Worm (Caenorhabditis elegans): ENCODE results near the gene Y75B8A.63.

DNA sequence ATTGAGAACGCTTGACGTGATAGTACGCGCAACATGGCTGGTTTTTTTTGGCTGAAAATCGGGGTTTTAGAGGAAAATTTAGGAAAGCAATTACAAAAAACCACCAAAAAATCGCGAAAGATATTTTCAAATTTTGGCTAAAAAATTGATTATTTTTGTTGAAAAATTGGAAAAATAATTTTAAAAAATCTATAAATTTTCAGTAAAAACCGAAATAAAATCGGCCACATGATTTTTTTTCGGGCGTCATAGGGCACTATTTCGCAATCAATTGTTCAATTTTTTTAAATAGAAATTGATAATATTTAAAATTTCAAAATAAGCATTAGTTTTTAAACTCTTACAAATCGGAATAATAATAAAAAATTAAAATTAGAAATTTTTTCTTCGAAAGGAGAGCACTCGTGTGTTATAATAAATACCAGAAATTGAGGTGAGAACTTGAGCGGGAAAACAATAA, 46.1 kb downstream of the Y75B8A.63 start, which contains the start of gene glrx-5:
- TF ChIP-seq hlh-30 (tag; optimal IDR thresholded peaks at IDR 0.05; ENCODE audit: insufficient read depth) (no peak), dve-1 (tag; optimal IDR thresholded peaks at IDR 0.05) (no peak), ceh-19 (GFP tag; optimal IDR thresholded peaks at IDR 0.05) (no peak), unc-55 (GFP tag; optimal IDR thresholded peaks at IDR 0.05) (no peak), ama-1 (optimal IDR thresholded peaks at IDR 0.05) (no peak), pqm-1 (tag; optimal IDR thresholded peaks at IDR 0.05) (no peak), C08G9.2 (tag; optimal IDR thresholded peaks at IDR 0.05) (no peak), hlh-13 (GFP tag; optimal IDR thresholded peaks at IDR 0.05) (no peak), nhr-232 (tag; optimal IDR thresholded peaks at IDR 0.05) (no peak), ets-4 (tag; optimal IDR thresholded peaks at IDR 0.05) (no peak), npax-4 (tag; optimal IDR thresholded peaks at IDR 0.05) (no peak), unc-42 (tag; optimal IDR thresholded peaks at IDR 0.05) (no peak), F13H6.1 (tag; optimal IDR thresholded peaks at IDR 0.05) (no peak)

All from whole organism, late embryonic.